Worm (Caenorhabditis elegans) whole organism, young adult: ENCODE results near the gene Y73B6BL.288.

Experiments
- B0019.2 ChIP-seq: fragments of 200-800 bp; sonication (Bioruptor generic); conservative IDR thresholded peaks from 2 replicates; pipeline ENCODE4 v1.3.6; 2022; ENCODE audit warnings: missing genetic modification reagents, missing genetic modification characterization, missing compliant biosample characterization
- F10E7.11 ChIP-seq: sonication (generic microtip); optimal IDR thresholded peaks from 2 replicates; lab custom pipeline; 2017; ENCODE audit warnings: mild to moderate bottlenecking, missing genetic modification characterization, moderate library complexity, missing compliant biosample characterization
- F23B12.7 ChIP-seq: sonication (generic microtip); optimal IDR thresholded peaks from 2 replicates; lab custom pipeline; 2017; ENCODE audit warnings: missing genetic modification characterization, mild to moderate bottlenecking, missing compliant biosample characterization, antibody characterized with exemption, moderate library complexity; ENCODE audit not compliant: insufficient read depth
- Y56A3A.18 ChIP-seq: fragments of 200-800 bp; sonication (Bioruptor generic); IDR thresholded peaks from 2 replicates; pipeline ENCODE4 v1.3.6; 2022; ENCODE audit warnings: missing genetic modification reagents, missing genetic modification characterization, missing compliant biosample characterization
- Y67H2A.10 ChIP-seq: fragments of 200-800 bp; sonication (Bioruptor generic); conservative IDR thresholded peaks from 2 replicates; pipeline ENCODE4 v1.3.6; 2022; ENCODE audit warnings: missing genetic modification reagents, missing genetic modification characterization, missing compliant biosample characterization
- Y95B8A.8 ChIP-seq: fragments of 200-800 bp; sonication (Bioruptor generic); IDR thresholded peaks from 2 replicates; pipeline ENCODE4 v1.3.6; 2022; ENCODE audit warnings: missing genetic modification reagents, missing genetic modification characterization, missing compliant biosample characterization
- akir-1 ChIP-seq: fragments of 200-800 bp; sonication (Bioruptor generic); optimal IDR thresholded peaks from 2 replicates; lab custom pipeline; 2018; ENCODE audit warnings: mild to moderate bottlenecking, missing genetic modification characterization, moderate library complexity, missing compliant biosample characterization
- attf-3 ChIP-seq: fragments of 200-800 bp; sonication (Bioruptor generic); conservative IDR thresholded peaks from 2 replicates; pipeline ENCODE4 v1.3.6; 2022; ENCODE audit warnings: missing genetic modification reagents, missing genetic modification characterization, missing compliant biosample characterization
- attf-5 ChIP-seq: fragments of 200-800 bp; sonication (Bioruptor generic); optimal IDR thresholded peaks from 2 replicates; lab custom pipeline; 2018; ENCODE audit warnings: mild to moderate bottlenecking, missing genetic modification characterization, missing compliant biosample characterization
- bed-2 ChIP-seq: fragments of 200-800 bp; sonication (Bioruptor generic); IDR thresholded peaks from 2 replicates; pipeline ENCODE4 v1.3.6; 2022; ENCODE audit warnings: missing genetic modification reagents, missing genetic modification characterization, missing compliant biosample characterization
- cebp-1 ChIP-seq, 2 experiments: fragments of 200-800 bp in 1 of 2; sonication (Bioruptor generic) in 1 of 2; sonication (generic microtip) in 1 of 2; IDR thresholded peaks in 1 of 2; optimal IDR thresholded peaks in 1 of 2; 2 replicates each; pipeline versions ENCODE4 v1.3.6 to Lab custom; 2017 to 2022; ENCODE audit warnings: missing compliant biosample characterization in 2 of 2, missing genetic modification characterization in 2 of 2, mild to moderate bottlenecking in 1 of 2, missing genetic modification reagents in 1 of 2, moderate library complexity in 1 of 2
- ceh-27 ChIP-seq: fragments of 200-800 bp; sonication (Bioruptor generic); optimal IDR thresholded peaks from 2 replicates; lab custom pipeline; 2018; ENCODE audit warnings: mild to moderate bottlenecking, missing genetic modification characterization, moderate library complexity, missing compliant biosample characterization
- ceh-40 ChIP-seq: fragments of 200-800 bp; sonication (Bioruptor generic); IDR thresholded peaks from 2 replicates; pipeline ENCODE4 v1.3.6; 2022; ENCODE audit warnings: missing genetic modification characterization, missing compliant biosample characterization
- chd-7 ChIP-seq: sonication (generic microtip); optimal IDR thresholded peaks from 2 replicates; lab custom pipeline; 2016; ENCODE audit warnings: mild to moderate bottlenecking, missing genetic modification characterization, moderate library complexity, missing compliant biosample characterization
- die-1 ChIP-seq: sonication (generic microtip); optimal IDR thresholded peaks from 2 replicates; lab custom pipeline; 2016; ENCODE audit warnings: missing genotype, mild to moderate bottlenecking, missing genetic modification characterization, missing compliant biosample characterization
- dox-1 ChIP-seq: fragments of 200-800 bp; sonication (Bioruptor generic); IDR thresholded peaks from 2 replicates; pipeline ENCODE4 v1.3.6; 2022; ENCODE audit warnings: missing genetic modification reagents, missing genetic modification characterization, missing compliant biosample characterization
- dpff-1 ChIP-seq: sonication (generic microtip); optimal IDR thresholded peaks from 2 replicates; lab custom pipeline; 2017; ENCODE audit warnings: mild to moderate bottlenecking, missing genetic modification characterization, missing compliant biosample characterization
- efl-1 ChIP-seq: fragments of 150-350 bp; optimal IDR thresholded peaks from 2 replicates; lab custom pipeline; 2014; ENCODE audit warnings: missing biosample characterization, missing genetic modification reagents, missing genetic modification characterization
- egl-44 ChIP-seq: fragments of 200-800 bp; sonication (Bioruptor generic); IDR thresholded peaks from 2 replicates; pipeline ENCODE4 v1.3.6; 2022; ENCODE audit warnings: missing genetic modification reagents, missing genetic modification characterization, missing compliant biosample characterization
- ekl-4 ChIP-seq: fragments of 200-800 bp; sonication (Bioruptor generic); IDR thresholded peaks from 2 replicates; pipeline ENCODE4 v1.3.6; 2022; ENCODE audit warnings: missing genetic modification reagents, missing genetic modification characterization, missing compliant biosample characterization
- fkh-3 ChIP-seq: sonication (generic microtip); optimal IDR thresholded peaks from 2 replicates; lab custom pipeline; 2016; ENCODE audit warnings: mild to moderate bottlenecking, missing genetic modification characterization, missing compliant biosample characterization
- gei-17 ChIP-seq: fragments of 200-800 bp; sonication (Bioruptor generic); optimal IDR thresholded peaks from 2 replicates; lab custom pipeline; 2018; ENCODE audit warnings: mild to moderate bottlenecking, missing genetic modification characterization, missing compliant biosample characterization
- him-1 ChIP-seq: sonication (generic microtip); optimal IDR thresholded peaks from 2 replicates; lab custom pipeline; 2016; ENCODE audit warnings: missing genotype, missing genetic modification reagents, missing genetic modification characterization, missing compliant biosample characterization
- hmg-20 ChIP-seq: fragments of 200-800 bp; sonication (Bioruptor generic); IDR thresholded peaks from 2 replicates; pipeline ENCODE4 v1.3.6; 2022; ENCODE audit warnings: missing genetic modification reagents, missing genetic modification characterization, missing compliant biosample characterization
- lin-40 ChIP-seq: sonication (generic microtip); optimal IDR thresholded peaks from 2 replicates; lab custom pipeline; 2016; ENCODE audit warnings: missing genetic modification characterization, mild to moderate bottlenecking, missing compliant biosample characterization, missing genotype, missing genetic modification reagents
- lin-54 ChIP-seq: fragments of 200-800 bp; sonication (Bioruptor generic); optimal IDR thresholded peaks from 2 replicates; lab custom pipeline; 2018; ENCODE audit warnings: mild to moderate bottlenecking, missing genetic modification characterization, missing compliant biosample characterization
- nfyb-1 ChIP-seq: fragments of 200-800 bp; sonication (Bioruptor generic); IDR thresholded peaks from 2 replicates; pipeline ENCODE4 v1.3.6; 2022; ENCODE audit warnings: missing genetic modification reagents, missing genetic modification characterization, missing compliant biosample characterization
- nhr-80 ChIP-seq: sonication (generic microtip); optimal IDR thresholded peaks from 2 replicates; lab custom pipeline; 2016; ENCODE audit warnings: missing genetic modification characterization, missing compliant biosample characterization
- rcor-1 ChIP-seq: fragments of 200-800 bp; sonication (Bioruptor generic); IDR thresholded peaks from 2 replicates; pipeline ENCODE4 v1.3.6; 2022; ENCODE audit warnings: missing genetic modification reagents, missing genetic modification characterization, missing compliant biosample characterization
- rpc-1 ChIP-seq, 2 experiments: fragments of 150-350 bp in 1 of 2; sonication (generic microtip) in 1 of 2; optimal IDR thresholded peaks; 2 replicates each; lab custom pipeline; 2014 to 2018; ENCODE audit warnings: missing biosample characterization in 1 of 2, missing genetic modification characterization in 1 of 2, missing genetic modification reagents in 1 of 2, missing genotype in 1 of 2
- snpc-1.1 ChIP-seq: sonication (generic microtip); optimal IDR thresholded peaks from 2 replicates; lab custom pipeline; 2017; ENCODE audit warnings: missing genetic modification characterization, mild to moderate bottlenecking, missing compliant biosample characterization, antibody characterized with exemption, moderate library complexity, missing genotype, missing genetic modification reagents; ENCODE audit not compliant: insufficient read depth
- somi-1 ChIP-seq: fragments of 200-800 bp; sonication (Bioruptor generic); optimal IDR thresholded peaks from 2 replicates; lab custom pipeline; 2018; ENCODE audit warnings: mild to moderate bottlenecking, missing genetic modification characterization, missing compliant biosample characterization
- sptf-2 ChIP-seq: fragments of 200-800 bp; sonication (Bioruptor generic); optimal IDR thresholded peaks from 2 replicates; lab custom pipeline; 2018; ENCODE audit warnings: mild to moderate bottlenecking, missing genetic modification characterization, missing compliant biosample characterization
- tbp1 ChIP-seq: fragments of 200-800 bp; sonication (Bioruptor generic); optimal IDR thresholded peaks from 2 replicates; lab custom pipeline; 2018; ENCODE audit warnings: mild to moderate bottlenecking, missing genetic modification characterization, missing compliant biosample characterization
- unc-130 ChIP-seq: sonication (generic microtip); optimal IDR thresholded peaks from 2 replicates; lab custom pipeline; 2016; ENCODE audit warnings: missing genetic modification reagents, missing genetic modification characterization, missing compliant biosample characterization
- ztf-18 ChIP-seq: sonication (generic microtip); optimal IDR thresholded peaks from 2 replicates; lab custom pipeline; 2016; ENCODE audit warnings: missing genotype, mild to moderate bottlenecking, missing genetic modification characterization, missing compliant biosample characterization
- ztf-22 ChIP-seq: fragments of 200-800 bp; sonication (Bioruptor generic); optimal IDR thresholded peaks from 2 replicates; lab custom pipeline; 2018; ENCODE audit warnings: mild to moderate bottlenecking, missing genetic modification characterization, moderate library complexity, missing compliant biosample characterization
- ztf-3 ChIP-seq: fragments of 200-800 bp; sonication (Bioruptor generic); optimal IDR thresholded peaks from 2 replicates; lab custom pipeline; 2018; ENCODE audit warnings: mild to moderate bottlenecking, missing genetic modification characterization, missing compliant biosample characterization
- ztf-6 ChIP-seq: fragments of 200-800 bp; sonication (Bioruptor generic); IDR thresholded peaks from 2 replicates; pipeline ENCODE4 v1.3.6; 2022; ENCODE audit warnings: missing genetic modification reagents, missing genetic modification characterization, missing compliant biosample characterization

Y73B6BL.288 gene

ce11 chrIV:6342431-6342830, at the start of gene Y73B6BL.288:
Gene Y73B6BL.288, minus strand, starts transcription at chrIV:6342531.
- no peak for TF ChIP-seq unc-130 (GFP tag; lab: Kevin White, UChicago)
- no peak for TF ChIP-seq attf-5
- no peak for TF ChIP-seq rpc-1 (optimal IDR thresholded peaks at IDR 0.05; lab: Kevin White, UChicago)
- TF ChIP-seq rpc-1 (tag; optimal IDR thresholded peaks at IDR 0.05; lab: Kevin White, UChicago): no peak
- TF ChIP-seq cebp-1 (GFP tag; IDR thresholded peaks at IDR 0.05; lab: Robert Waterston, UW): no peak
- TF ChIP-seq cebp-1 (tag; optimal IDR thresholded peaks at IDR 0.05; lab: Kevin White, UChicago): no peak
- TF ChIP-seq ekl-4 (GFP tag; lab: Robert Waterston, UW): no peak
- TF ChIP-seq B0019.2 (GFP tag; lab: Robert Waterston, UW): no peak
- TF ChIP-seq sptf-2 (GFP tag; lab: Kevin White, UChicago): no peak
- TF ChIP-seq gei-17 (GFP tag; lab: Kevin White, UChicago): no peak
- no peak for TF ChIP-seq hmg-20 (GFP tag; lab: Robert Waterston, UW)
- TF ChIP-seq somi-1: no peak
- no peak for TF ChIP-seq ceh-40
- TF ChIP-seq rcor-1 (GFP tag; lab: Robert Waterston, UW): no peak

DNA sequence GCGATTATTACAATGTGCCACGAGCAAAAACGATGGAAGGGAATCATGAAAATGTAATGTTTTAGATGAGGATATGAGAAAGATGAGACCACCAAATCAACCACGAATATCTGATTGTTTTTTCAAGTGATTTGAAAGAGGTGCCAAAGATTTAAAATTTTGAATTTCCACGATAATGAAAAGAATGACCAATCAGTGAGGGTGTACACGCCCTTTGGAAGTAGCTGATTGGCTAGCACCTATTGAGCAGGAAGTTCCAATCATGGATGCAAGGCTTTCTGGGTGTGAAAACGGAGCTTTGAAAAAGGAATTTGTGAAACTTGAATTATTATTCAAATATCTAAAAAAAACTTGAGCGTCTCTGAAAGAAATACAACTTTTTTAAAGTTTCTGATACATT, 49.2 kb upstream of the Y73B6BL.288 start:
- TF ChIP-seq B0019.2 (GFP tag; lab: Robert Waterston, UW) (no peak), Y95B8A.8 (no peak), akir-1 (GFP tag; lab: Kevin White, UChicago) (no peak), lin-40 (tag; lab: Kevin White, UChicago) (no peak), ztf-18 (tag; lab: Kevin White, UChicago) (no peak), chd-7 (tag; lab: Kevin White, UChicago) (no peak), attf-3 (no peak), efl-1 (GFP tag; lab: Kevin White, UChicago) (no peak), tbp1 (GFP tag; lab: Kevin White, UChicago) (no peak)

DNA sequence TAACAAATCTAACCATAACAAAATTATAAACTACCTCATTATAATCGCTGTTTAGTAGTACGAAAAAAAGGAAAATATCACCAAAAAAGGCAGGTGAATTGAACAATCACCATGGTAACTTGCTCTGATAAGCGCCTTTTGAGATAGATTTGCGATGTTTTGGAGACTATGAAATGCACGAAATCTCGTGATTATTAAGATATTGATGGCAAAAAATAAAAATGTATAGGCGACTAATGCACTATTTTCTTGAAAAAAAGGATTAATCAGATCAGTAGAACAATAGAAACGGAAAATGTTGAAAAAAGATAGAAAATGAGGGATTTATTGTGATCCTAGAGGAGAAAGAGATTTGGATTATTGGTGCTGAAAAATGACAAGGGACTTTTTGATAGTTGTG, 46.2 kb upstream of the Y73B6BL.288 start:
- no peak for TF ChIP-seq lin-54 (GFP tag; lab: Kevin White, UChicago)
- no peak for TF ChIP-seq dox-1 (GFP tag; lab: Robert Waterston, UW)
- no peak for TF ChIP-seq egl-44
- no peak for TF ChIP-seq nhr-80 (tag; lab: Kevin White, UChicago)
- TF ChIP-seq ceh-40: no peak
- no peak for TF ChIP-seq F10E7.11 (tag; lab: Kevin White, UChicago)

ce11 chrIV:6385010-6385409, 42.7 kb upstream of the Y73B6BL.288 start:
- TF ChIP-seq dpff-1 (tag; lab: Kevin White, UChicago) (no peak), bed-2 (GFP tag; lab: Robert Waterston, UW) (no peak), Y95B8A.8 (no peak), fkh-3 (tag; lab: Kevin White, UChicago) (no peak), rcor-1 (GFP tag; lab: Robert Waterston, UW) (no peak), ceh-27 (GFP tag; lab: Kevin White, UChicago) (no peak)

DNA sequence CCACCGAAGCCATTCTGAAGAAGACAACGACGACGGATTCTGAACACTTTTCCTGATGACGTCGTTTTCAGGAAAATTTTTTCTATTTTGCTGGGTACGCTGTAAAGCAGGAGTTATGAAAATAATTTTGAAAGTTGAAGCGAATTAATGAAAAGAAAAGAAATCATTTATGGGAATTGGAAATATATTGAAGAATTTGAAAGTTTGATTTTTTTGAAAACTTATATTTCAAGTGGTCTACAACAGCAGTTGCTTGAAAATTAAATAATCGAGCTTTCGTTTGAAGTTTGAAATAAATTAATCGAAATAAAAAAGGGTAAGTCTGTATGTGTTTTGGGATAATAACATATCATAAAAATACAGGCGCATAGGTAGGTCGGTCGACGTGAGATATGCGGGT, 41.6 kb upstream of the Y73B6BL.288 start, which contains the start of gene shl-1:
TSS of gene shl-1 (minus strand) at position 101 of the 400 bp plus-strand sequence.
- no peak for TF ChIP-seq ztf-6 (GFP tag; lab: Robert Waterston, UW)
- TF ChIP-seq nfyb-1 (GFP tag; lab: Robert Waterston, UW): no peak
- TF ChIP-seq Y56A3A.18: no peak
- no peak for TF ChIP-seq snpc-1.1 (tag; lab: Kevin White, UChicago)
- TF ChIP-seq die-1 (tag; lab: Kevin White, UChicago): no peak
- TF ChIP-seq ztf-3 (GFP tag; lab: Kevin White, UChicago): no peak
- no peak for TF ChIP-seq F23B12.7 (tag; lab: Kevin White, UChicago)
- no peak for TF ChIP-seq Y67H2A.10
- TF ChIP-seq sptf-2 (GFP tag; lab: Kevin White, UChicago): no peak
- TF ChIP-seq hmg-20 (GFP tag; lab: Robert Waterston, UW): no peak
- no peak for TF ChIP-seq ztf-22
- TF ChIP-seq him-1: no peak
